Fruit fly (Drosophila melanogaster) whole organism: Measurements from ENCODE around the gene Spt7.

Source experiments
- CG8478 ChIP-seq: fragments of >200 bp; optimal IDR thresholded peaks from 2 replicates; lab custom pipeline; 2018; ENCODE audit warnings: inconsistent platforms
- Dll ChIP-seq: fragments of >200 bp; optimal IDR thresholded peaks from 2 replicates; lab custom pipeline; 2017
- EcR ChIP-seq, 2 experiments: fragments of >200 bp; optimal IDR thresholded peaks; 2 replicates each; lab custom pipeline; 2017; ENCODE audit warnings: missing biosample characterization in 2 of 2, missing genetic modification characterization in 2 of 2, missing genetic modification reagents in 2 of 2
- psq ChIP-seq: fragments of >200 bp; optimal IDR thresholded peaks from 2 replicates; lab custom pipeline; 2017
- usp ChIP-seq: fragments of >200 bp; optimal IDR thresholded peaks from 2 replicates; lab custom pipeline; 2017; ENCODE audit warnings: missing biosample characterization, missing genetic modification characterization, mixed read lengths

- TF ChIP-seq psq (lab: Kevin White, UChicago) = no peak
- no peak for TF ChIP-seq usp
- TF ChIP-seq EcR (GFP tag; optimal IDR thresholded peaks at IDR 0.05; lab: Kevin White, UChicago) = no peak
- no peak for TF ChIP-seq Dll
- no peak for TF ChIP-seq CG8478 (lab: Kevin White, UChicago)
These were observed 20.9 kb upstream of the Spt7 start for dm6 chrX:17829083-17829997.
